Fruit fly (Drosophila melanogaster) whole organism: ENCODE measurements around the gene Amt.

Experiments used
- CG8478 ChIP-seq: fragments of >200 bp; optimal IDR thresholded peaks from 2 replicates; lab custom pipeline; 2018; ENCODE audit warnings: inconsistent platforms
- pan ChIP-seq: fragments of >200 bp; optimal IDR thresholded peaks from 2 replicates; lab custom pipeline; 2017
- psq ChIP-seq: fragments of >200 bp; optimal IDR thresholded peaks from 2 replicates; lab custom pipeline; 2017
- usp ChIP-seq: fragments of >200 bp; optimal IDR thresholded peaks from 2 replicates; lab custom pipeline; 2017; ENCODE audit warnings: missing biosample characterization, missing genetic modification characterization, mixed read lengths

DNA sequence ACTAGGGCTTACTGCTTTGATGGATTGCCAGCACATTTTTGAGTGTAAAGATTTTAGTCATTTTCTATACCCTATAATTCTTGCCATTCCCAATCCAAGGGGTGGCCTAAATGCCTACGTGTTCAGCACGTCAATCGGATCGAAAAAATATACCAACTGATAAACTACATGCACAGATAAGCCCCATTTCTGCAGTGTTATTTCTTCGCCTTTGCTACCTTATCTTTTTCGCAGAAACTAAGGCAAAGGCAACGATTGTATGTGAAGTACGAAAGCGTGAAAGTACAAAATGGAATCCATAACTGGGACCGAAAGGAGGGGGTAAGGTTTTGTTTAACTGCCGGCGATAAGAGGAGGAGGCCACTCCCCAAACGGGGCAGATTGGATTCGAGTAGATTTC lies 49.0 kb upstream of the Amt start:
- TF ChIP-seq pan (lab: Kevin White, UChicago) (no peak), psq (lab: Kevin White, UChicago) (no peak), usp (GFP tag; lab: Kevin White, UChicago) (no peak), CG8478 (lab: Kevin White, UChicago) (no peak)
